Worm (Caenorhabditis elegans) whole organism, mixed stage, embryonic: ENCODE results near the gene srw-62.

ENCODE experiments used
- M03D4.4 ChIP-seq: sonication (generic microtip); optimal IDR thresholded peaks from 2 replicates; lab custom pipeline; 2017; ENCODE audit warnings: mild to moderate bottlenecking, missing genetic modification characterization, missing compliant biosample characterization
- bed-3 ChIP-seq: fragments of 200-800 bp; sonication (Bioruptor generic); optimal IDR thresholded peaks from 3 replicates; lab custom pipeline; 2018; ENCODE audit warnings: mild to moderate bottlenecking, missing genetic modification characterization, moderate library complexity, missing compliant biosample characterization
- blmp-1 ChIP-seq: fragments of 150-350 bp; optimal IDR thresholded peaks from 2 replicates; lab custom pipeline; 2014; ENCODE audit warnings: missing biosample characterization, missing genetic modification characterization
- ceh-39 ChIP-seq: fragments of 150-350 bp; optimal IDR thresholded peaks from 2 replicates; lab custom pipeline; 2014; ENCODE audit warnings: missing biosample characterization, missing genetic modification characterization
- ceh-43 ChIP-seq: fragments of 200-800 bp; sonication (Bioruptor generic); optimal IDR thresholded peaks from 2 replicates; lab custom pipeline; 2018; ENCODE audit warnings: mild to moderate bottlenecking, missing genetic modification characterization, moderate library complexity, missing compliant biosample characterization
- ceh-83 ChIP-seq: fragments of 200-800 bp; sonication (Bioruptor generic); optimal IDR thresholded peaks from 2 replicates; lab custom pipeline; 2018; ENCODE audit warnings: mild to moderate bottlenecking, missing genetic modification characterization, missing compliant biosample characterization
- ces-1 ChIP-seq: fragments of 150-350 bp; optimal IDR thresholded peaks from 2 replicates; lab custom pipeline; 2014; ENCODE audit warnings: missing biosample characterization, missing genetic modification reagents, missing genetic modification characterization
- cnd-1 ChIP-seq: fragments of 200-800 bp; sonication (Bioruptor generic); optimal IDR thresholded peaks from 2 replicates; lab custom pipeline; 2018; ENCODE audit warnings: mild to moderate bottlenecking, missing genetic modification characterization, missing compliant biosample characterization
- drap-1 ChIP-seq: fragments of 200-800 bp; sonication (Bioruptor generic); optimal IDR thresholded peaks from 3 replicates; lab custom pipeline; 2018; ENCODE audit warnings: mild to moderate bottlenecking, missing genetic modification characterization, missing compliant biosample characterization
- elt-1 ChIP-seq: sonication (generic microtip); optimal IDR thresholded peaks from 2 replicates; lab custom pipeline; 2017; ENCODE audit warnings: missing genetic modification characterization, mild to moderate bottlenecking, missing compliant biosample characterization, antibody characterized with exemption, moderate library complexity, borderline replicate concordance; ENCODE audit not compliant: insufficient read depth
- elt-3 ChIP-seq: fragments of 150-350 bp; optimal IDR thresholded peaks from 2 replicates; lab custom pipeline; 2014; ENCODE audit warnings: missing biosample characterization, missing genetic modification characterization
- flh-1 ChIP-seq: fragments of 200-800 bp; sonication (Bioruptor generic); optimal IDR thresholded peaks from 2 replicates; lab custom pipeline; 2018; ENCODE audit warnings: mild to moderate bottlenecking, missing genetic modification characterization, moderate library complexity, missing compliant biosample characterization
- ham-2 ChIP-seq: fragments of 200-800 bp; sonication (Bioruptor generic); optimal IDR thresholded peaks from 2 replicates; lab custom pipeline; 2018; ENCODE audit warnings: mild to moderate bottlenecking, missing genetic modification characterization, missing compliant biosample characterization
- hlh-1 ChIP-seq: fragments of 150-350 bp; optimal IDR thresholded peaks from 2 replicates; lab custom pipeline; 2014; ENCODE audit warnings: missing biosample characterization, missing genetic modification reagents, missing genetic modification characterization
- lin-13 ChIP-seq: fragments of 150-350 bp; optimal IDR thresholded peaks from 2 replicates; lab custom pipeline; 2014; ENCODE audit warnings: missing biosample characterization, missing genetic modification characterization
- lin-32 ChIP-seq: fragments of 200-800 bp; sonication (Bioruptor generic); optimal IDR thresholded peaks from 2 replicates; lab custom pipeline; 2018; ENCODE audit warnings: mild to moderate bottlenecking, missing genetic modification characterization, missing compliant biosample characterization
- lsy-2 ChIP-seq: fragments of 150-350 bp; optimal IDR thresholded peaks from 2 replicates; lab custom pipeline; 2014; ENCODE audit warnings: missing biosample characterization, missing genetic modification characterization
- mab-5 ChIP-seq: fragments of 150-350 bp; optimal IDR thresholded peaks from 2 replicates; lab custom pipeline; 2014; ENCODE audit warnings: missing biosample characterization, missing genetic modification characterization
- mep-1 ChIP-seq: fragments of 150-350 bp; optimal IDR thresholded peaks from 2 replicates; lab custom pipeline; 2017; ENCODE audit warnings: missing biosample characterization, missing genetic modification reagents, missing genetic modification characterization, inconsistent platforms
- mls-2 ChIP-seq: sonication (generic microtip); optimal IDR thresholded peaks from 2 replicates; lab custom pipeline; 2016; ENCODE audit warnings: mild to moderate bottlenecking, missing genetic modification characterization, moderate library complexity, missing compliant biosample characterization
- nhr-12 ChIP-seq: fragments of 150-350 bp; optimal IDR thresholded peaks from 2 replicates; lab custom pipeline; 2014; ENCODE audit warnings: missing biosample characterization, missing genetic modification characterization
- nhr-2 ChIP-seq: fragments of 150-350 bp; optimal IDR thresholded peaks from 2 replicates; lab custom pipeline; 2014; ENCODE audit warnings: missing biosample characterization, missing genetic modification characterization
- nhr-237 ChIP-seq: fragments of 150-350 bp; optimal IDR thresholded peaks from 2 replicates; lab custom pipeline; 2014; ENCODE audit warnings: missing biosample characterization, missing genetic modification characterization
- nhr-28 ChIP-seq: fragments of 150-350 bp; optimal IDR thresholded peaks from 2 replicates; lab custom pipeline; 2014; ENCODE audit warnings: missing biosample characterization, missing genetic modification characterization
- nhr-76 ChIP-seq: sonication (generic microtip); optimal IDR thresholded peaks from 2 replicates; lab custom pipeline; 2017; ENCODE audit warnings: missing biosample characterization, missing genetic modification characterization
- pha-4 ChIP-seq: fragments of 150-350 bp; optimal IDR thresholded peaks from 2 replicates; lab custom pipeline; 2018; ENCODE audit warnings: missing biosample characterization, missing genetic modification reagents, missing genetic modification characterization
- sem-2 ChIP-seq: fragments of 200-800 bp; sonication (Bioruptor generic); optimal IDR thresholded peaks from 2 replicates; lab custom pipeline; 2018; ENCODE audit warnings: mild to moderate bottlenecking, missing genetic modification characterization, missing compliant biosample characterization
- snpc-4 ChIP-seq: fragments of 150-350 bp; optimal IDR thresholded peaks from 2 replicates; lab custom pipeline; 2014; ENCODE audit warnings: missing biosample characterization, missing genetic modification characterization
- sptf-1 ChIP-seq: sonication (generic microtip); optimal IDR thresholded peaks from 2 replicates; lab custom pipeline; 2017; ENCODE audit warnings: mild to moderate bottlenecking, missing genetic modification characterization, moderate library complexity, missing compliant biosample characterization
- tbx-8 ChIP-seq: fragments of 200-800 bp; sonication (Bioruptor generic); optimal IDR thresholded peaks from 2 replicates; lab custom pipeline; 2018; ENCODE audit warnings: mild to moderate bottlenecking, missing genetic modification characterization, moderate library complexity, missing compliant biosample characterization
- unc-120 ChIP-seq: sonication (generic microtip); optimal IDR thresholded peaks from 2 replicates; lab custom pipeline; 2017; ENCODE audit warnings: missing genetic modification characterization, missing compliant biosample characterization; ENCODE audit not compliant: poor library complexity, severe bottlenecking
- unc-39 ChIP-seq: fragments of 150-350 bp; optimal IDR thresholded peaks from 2 replicates; lab custom pipeline; 2014; ENCODE audit warnings: missing biosample characterization, missing genetic modification characterization
- unc-62 ChIP-seq: fragments of 150-350 bp; optimal IDR thresholded peaks from 2 replicates; lab custom pipeline; 2014; ENCODE audit warnings: missing biosample characterization, missing genetic modification reagents, missing genetic modification characterization
- zip-8 ChIP-seq: fragments of 150-350 bp; optimal IDR thresholded peaks from 2 replicates; lab custom pipeline; 2014; ENCODE audit warnings: missing biosample characterization, missing genetic modification characterization
- ztf-11 ChIP-seq: fragments of 150-350 bp; optimal IDR thresholded peaks from 2 replicates; lab custom pipeline; 2014; ENCODE audit warnings: missing biosample characterization, missing genetic modification characterization

srw-62 gene

ce11 chrII:7810162-7810868 is 14.9 kb upstream of the srw-62 start:
- TF ChIP-seq unc-39 (tag; lab: Kevin White, UChicago), result no peak
- peak; percentile 7 for TF ChIP-seq ces-1 (GFP tag; lab: Kevin White, UChicago)
- no peak for TF ChIP-seq mls-2 (tag; lab: Kevin White, UChicago)
- TF ChIP-seq ceh-43 (GFP tag; lab: Kevin White, UChicago), result no peak
- no peak for TF ChIP-seq mab-5 (tag; lab: Kevin White, UChicago)
- TF ChIP-seq mep-1, result no peak
- no peak for TF ChIP-seq sptf-1 (tag; lab: Kevin White, UChicago)
- TF ChIP-seq lin-32, result no peak
- TF ChIP-seq nhr-12, result no peak
- TF ChIP-seq unc-62 (GFP tag; lab: Kevin White, UChicago), result no peak
- TF ChIP-seq nhr-237 (tag; lab: Kevin White, UChicago), result no peak
- no peak for TF ChIP-seq ceh-39 (tag; lab: Kevin White, UChicago)
- no peak for TF ChIP-seq unc-120 (tag; lab: Kevin White, UChicago)
- TF ChIP-seq cnd-1 (tag; lab: Kevin White, UChicago), result no peak
- no peak for TF ChIP-seq elt-1 (tag; lab: Kevin White, UChicago)
- no peak for TF ChIP-seq nhr-28 (tag; lab: Kevin White, UChicago)
- TF ChIP-seq blmp-1 (tag; lab: Kevin White, UChicago), result no peak
- no peak for TF ChIP-seq flh-1
- peak; percentile 29 for TF ChIP-seq lsy-2
- TF ChIP-seq zip-8 (tag; lab: Kevin White, UChicago), result no peak
- TF ChIP-seq M03D4.4 (tag; lab: Kevin White, UChicago), result no peak
- TF ChIP-seq ham-2 (GFP tag; lab: Kevin White, UChicago), result no peak
- no peak for TF ChIP-seq drap-1
- TF ChIP-seq nhr-2 (tag; lab: Kevin White, UChicago), result no peak
- peak; percentile 7 for TF ChIP-seq ztf-11 (tag; lab: Kevin White, UChicago)
- TF ChIP-seq tbx-8 (GFP tag; lab: Kevin White, UChicago), result no peak
- no peak for TF ChIP-seq nhr-76 (tag; lab: Kevin White, UChicago)
- TF ChIP-seq ceh-83, result no peak
- TF ChIP-seq bed-3, result no peak
- TF ChIP-seq pha-4, result peak; percentile 35
- no peak for TF ChIP-seq snpc-4 (tag; lab: Kevin White, UChicago)
- TF ChIP-seq elt-3, result no peak
- TF ChIP-seq sem-2 (GFP tag; lab: Kevin White, UChicago), result no peak
- TF ChIP-seq, all 35 proteins: peak for 4

DNA sequence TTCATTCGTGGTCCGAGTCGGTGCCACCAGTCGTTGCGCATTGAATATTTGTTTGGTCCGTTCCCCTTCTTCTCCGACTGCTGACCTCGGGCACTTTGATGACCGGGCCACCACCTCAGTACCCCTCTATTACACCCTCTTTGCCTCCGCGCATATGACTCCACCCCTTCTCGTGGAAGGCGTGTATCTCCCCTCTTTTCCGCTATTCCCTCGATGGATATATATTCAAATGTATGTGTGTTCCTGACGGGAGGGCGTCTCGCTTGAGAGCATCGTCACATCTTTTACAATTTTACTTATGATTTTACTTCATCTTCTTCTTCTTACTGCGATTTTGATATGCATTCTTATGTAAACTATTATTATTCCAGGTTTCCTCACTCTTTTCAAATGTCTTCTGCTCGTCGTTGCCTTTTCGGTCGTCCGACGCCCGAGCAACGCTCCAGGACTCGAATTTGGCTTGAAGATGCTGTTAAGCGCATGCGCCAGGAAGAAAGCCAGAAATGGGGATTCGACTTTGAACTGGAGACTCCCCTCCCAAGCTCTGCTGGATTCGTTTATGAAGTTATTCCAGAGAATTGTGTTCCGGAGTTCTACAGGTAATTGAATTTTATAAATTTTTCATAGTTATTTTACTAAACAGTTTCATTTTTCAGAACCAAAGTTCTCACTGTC is 14.2 kb upstream of the srw-62 start, which contains the start of gene cki-1:
TSS of gene cki-1 (plus strand) at position 372 of the 675 bp plus-strand sequence.
- TF ChIP-seq hlh-1 (peak; percentile 54), lin-32 (no peak), mep-1 (no peak), nhr-2 (tag; lab: Kevin White, UChicago) (peak; percentile 98), ceh-39 (tag; lab: Kevin White, UChicago) (no peak), lsy-2 (no peak), ceh-43 (GFP tag; lab: Kevin White, UChicago) (peak; percentile 15), nhr-12 (no peak), mls-2 (tag; lab: Kevin White, UChicago) (peak; percentile 42), lin-13 (peak; percentile 8), bed-3 (no peak), nhr-76 (tag; lab: Kevin White, UChicago) (no peak), ztf-11 (tag; lab: Kevin White, UChicago) (peak; percentile 57), tbx-8 (GFP tag; lab: Kevin White, UChicago) (no peak), zip-8 (tag; lab: Kevin White, UChicago) (no peak), cnd-1 (tag; lab: Kevin White, UChicago) (no peak), sem-2 (GFP tag; lab: Kevin White, UChicago) (no peak), unc-120 (tag; lab: Kevin White, UChicago) (peak; percentile 49), mab-5 (tag; lab: Kevin White, UChicago) (no peak), unc-62 (GFP tag; lab: Kevin White, UChicago) (no peak), drap-1 (peak; percentile 29), unc-39 (tag; lab: Kevin White, UChicago) (no peak), flh-1 (no peak), nhr-28 (tag; lab: Kevin White, UChicago) (no peak), nhr-237 (tag; lab: Kevin White, UChicago) (no peak), elt-3 (no peak), ces-1 (GFP tag; lab: Kevin White, UChicago) (no peak), ham-2 (GFP tag; lab: Kevin White, UChicago) (peak; percentile 3), ceh-83 (no peak), M03D4.4 (tag; lab: Kevin White, UChicago) (peak; percentile 55), pha-4 (peak; percentile 25), sptf-1 (tag; lab: Kevin White, UChicago) (peak; percentile 77), snpc-4 (tag; lab: Kevin White, UChicago) (no peak), blmp-1 (tag; lab: Kevin White, UChicago) (no peak), elt-1 (tag; lab: Kevin White, UChicago) (peak; percentile 23)
